Worm (Caenorhabditis elegans): ENCODE results near the gene fbxb-112.

Gene fbxb-112

ce11 chrII:3502520-3503323 is 11.8 kb downstream of the fbxb-112 start, which contains the start of the genes col-71 and Y49F6B.2 (continued):
- TF ChIP-seq ceh-88 (GFP tag; IDR thresholded peaks at IDR 0.05) (peak; percentile 41; the same call in 1 of the 2 replicates), unc-30 (tag; optimal IDR thresholded peaks at IDR 0.05) (no peak), vab-15 (tag; optimal IDR thresholded peaks at IDR 0.05) (peak; percentile 47), snpc-4 (tag; optimal IDR thresholded peaks at IDR 0.05) (peak; percentile 58), C16A3.4 (tag; optimal IDR thresholded peaks at IDR 0.05) (peak; percentile 72), sup-37 (GFP tag; optimal IDR thresholded peaks at IDR 0.05) (no peak), sptf-1 (tag; optimal IDR thresholded peaks at IDR 0.05) (no peak), C34B4.2 (tag; optimal IDR thresholded peaks at IDR 0.05) (no peak), unc-62 (GFP tag; optimal IDR thresholded peaks at IDR 0.05) (no peak), sox-4 (tag; optimal IDR thresholded peaks at IDR 0.05) (peak; percentile 76), zip-4 (GFP tag; optimal IDR thresholded peaks at IDR 0.05) (no peak), zag-1 (tag; optimal IDR thresholded peaks at IDR 0.05) (no peak), mef-2 (tag; optimal IDR thresholded peaks at IDR 0.05) (no peak), fkh-10 (GFP tag; optimal IDR thresholded peaks at IDR 0.05) (peak; percentile 74), lin-35 (GFP tag; optimal IDR thresholded peaks at IDR 0.05) (peak; percentile 71 to 74), elt-3 (tag; optimal IDR thresholded peaks at IDR 0.05) (peak in 2 of 6 experiments; percentile 21 to 40), dsc-1 (tag; optimal IDR thresholded peaks at IDR 0.05) (peak; percentile 94), unc-86 (tag; optimal IDR thresholded peaks at IDR 0.05) (peak; percentile 75), nhr-11 (tag; optimal IDR thresholded peaks at IDR 0.05) (peak; percentile 22), ceh-8 (GFP tag; optimal IDR thresholded peaks at IDR 0.05) (peak; percentile 96), tlp-1 (tag; optimal IDR thresholded peaks at IDR 0.05) (no peak), nhr-19 (GFP tag; conservative IDR thresholded peaks at IDR 0.05) (peak; percentile 79), nhr-47 (tag; optimal IDR thresholded peaks at IDR 0.05) (peak; percentile 90), aly-2 (tag; optimal IDR thresholded peaks at IDR 0.05) (peak; percentile 21), nhr-76 (tag; optimal IDR thresholded peaks at IDR 0.05) (no peak), nhr-20 (tag; optimal IDR thresholded peaks at IDR 0.05) (peak; percentile 76), ceh-63 (GFP tag; optimal IDR thresholded peaks at IDR 0.05) (no peak), ztf-11 (tag; optimal IDR thresholded peaks at IDR 0.05) (peak in 1 of 2 experiments; percentile 90), aha-1 (tag; optimal IDR thresholded peaks at IDR 0.05) (no peak), hlh-17 (GFP tag; optimal IDR thresholded peaks at IDR 0.05; ENCODE audit: borderline replicate concordance) (no peak), nhr-12 (tag; optimal IDR thresholded peaks at IDR 0.05) (no peak), egl-27 (tag; optimal IDR thresholded peaks at IDR 0.05) (no peak), nhr-84 (tag; optimal IDR thresholded peaks at IDR 0.05) (no peak), lin-13 (GFP tag; optimal IDR thresholded peaks at IDR 0.05) (peak; percentile 80), skn-1 (tag; optimal IDR thresholded peaks at IDR 0.05) (peak; percentile 65), ces-1 (GFP tag; optimal IDR thresholded peaks at IDR 0.05) (peak; percentile 85), nhr-85 (tag) (peak; percentile 91), irx-1 (tag; optimal IDR thresholded peaks at IDR 0.05) (peak; percentile 92), efl-3 (GFP tag; optimal IDR thresholded peaks at IDR 0.05) (no peak), blmp-1 (tag; optimal IDR thresholded peaks at IDR 0.05) (peak; percentile 57), fos-1 (tag; optimal IDR thresholded peaks at IDR 0.05) (peak; percentile 64), egl-13 (tag; optimal IDR thresholded peaks at IDR 0.05) (peak; percentile 91), alr-1 (tag; optimal IDR thresholded peaks at IDR 0.05; ENCODE audit: borderline replicate concordance) (no peak), nhr-77 (tag; optimal IDR thresholded peaks at IDR 0.05) (peak; percentile 11), pax-3 (tag; optimal IDR thresholded peaks at IDR 0.05) (peak; percentile 81), hpl-2 (GFP tag; optimal IDR thresholded peaks at IDR 0.05) (no peak), nhr-237 (tag; optimal IDR thresholded peaks at IDR 0.05) (peak; percentile 40), lir-3 (tag; optimal IDR thresholded peaks at IDR 0.05; ENCODE audit: poor library complexity) (peak; percentile 95), nhr-28 (tag; optimal IDR thresholded peaks at IDR 0.05) (no peak), dpl-1 (GFP tag; optimal IDR thresholded peaks at IDR 0.05) (peak; percentile 65 to 79 (median 74)), hlh-4 (tag; optimal IDR thresholded peaks at IDR 0.05) (no peak)
